Worm (Caenorhabditis elegans) whole organism, L1 larva: ENCODE measurements around the gene msp-36.
A peak's percentile ranks its signal among the peaks of the same experiment; 100 is the strongest.

Source experiments
- C04F5.9 ChIP-seq: sonication (generic microtip); optimal IDR thresholded peaks from 2 replicates; lab custom pipeline; 2016; ENCODE audit warnings: missing genetic modification characterization, missing compliant biosample characterization
- C16A3.4 ChIP-seq: fragments of 150-350 bp; optimal IDR thresholded peaks from 2 replicates; lab custom pipeline; 2014; ENCODE audit warnings: missing biosample characterization, missing genetic modification characterization
- Y116A8C.19 ChIP-seq: sonication (generic microtip); optimal IDR thresholded peaks from 2 replicates; lab custom pipeline; 2016; ENCODE audit warnings: missing compliant biosample characterization, missing genetic modification characterization, borderline replicate concordance
- alr-1 ChIP-seq: fragments of 200-800 bp; sonication (Bioruptor generic); optimal IDR thresholded peaks from 2 replicates; lab custom pipeline; 2018; ENCODE audit warnings: borderline replicate concordance, mild to moderate bottlenecking, missing genetic modification characterization, missing compliant biosample characterization
- aly-2 ChIP-seq: fragments of 150-350 bp; optimal IDR thresholded peaks from 2 replicates; lab custom pipeline; 2014; ENCODE audit warnings: missing biosample characterization, missing genetic modification characterization
- ama-1 ChIP-seq: fragments of 150-350 bp; optimal IDR thresholded peaks from 2 replicates; lab custom pipeline; 2014
- blmp-1 ChIP-seq: fragments of 150-350 bp; optimal IDR thresholded peaks from 2 replicates; lab custom pipeline; 2014; ENCODE audit warnings: missing biosample characterization, missing genetic modification characterization
- ceh-63 ChIP-seq: fragments of 200-800 bp; sonication (Bioruptor generic); optimal IDR thresholded peaks from 2 replicates; lab custom pipeline; 2018; ENCODE audit warnings: mild to moderate bottlenecking, missing genetic modification characterization, missing compliant biosample characterization
- ceh-82 ChIP-seq, 3 experiments: fragments of 150-350 bp in 1 of 3; sonication (generic microtip) in 2 of 3; optimal IDR thresholded peaks; 2 replicates each; lab custom pipeline; 2014 to 2017; ENCODE audit warnings: missing biosample characterization in 3 of 3, missing genetic modification characterization in 3 of 3
- ceh-88 ChIP-seq: fragments of 200-800 bp; sonication (Bioruptor generic); IDR thresholded peaks from 2 replicates; pipeline ENCODE4 v1.3.6; 2022; ENCODE audit warnings: missing genetic modification characterization, missing compliant biosample characterization
- ces-1 ChIP-seq: fragments of 150-350 bp; optimal IDR thresholded peaks from 2 replicates; lab custom pipeline; 2014; ENCODE audit warnings: missing biosample characterization, missing genetic modification reagents, missing genetic modification characterization
- dpl-1 ChIP-seq, 3 experiments: fragments of 150-350 bp in 2 of 3; sonication (generic microtip) in 1 of 3; optimal IDR thresholded peaks; 2 replicates each; lab custom pipeline; 2014 to 2017; ENCODE audit warnings: missing biosample characterization in 3 of 3, missing genetic modification characterization in 3 of 3, missing genetic modification reagents in 3 of 3
- dsc-1 ChIP-seq: sonication (generic microtip); optimal IDR thresholded peaks from 2 replicates; lab custom pipeline; 2016; ENCODE audit warnings: mild to moderate bottlenecking, missing genetic modification characterization, missing compliant biosample characterization
- efl-1 ChIP-seq, 4 experiments: fragments of 150-350 bp; optimal IDR thresholded peaks in 3 of 4; peaks in 1 of 4; 1 replicate in 1 of 4; 2 replicates in 3 of 4; lab custom pipeline; 2014; ENCODE audit warnings: missing biosample characterization in 2 of 4, missing genetic modification characterization in 2 of 4, missing genetic modification reagents in 2 of 4
- elt-2 ChIP-seq: sonication (generic microtip); optimal IDR thresholded peaks from 2 replicates; lab custom pipeline; 2016; ENCODE audit warnings: missing genetic modification characterization, mild to moderate bottlenecking, inconsistent platforms, missing compliant biosample characterization, missing genetic modification reagents
- ets-5 ChIP-seq: fragments of 200-800 bp; sonication (Bioruptor generic); IDR thresholded peaks from 2 replicates; pipeline ENCODE4 v1.3.6; 2022; ENCODE audit warnings: missing genetic modification characterization, missing compliant biosample characterization
- fkh-10 ChIP-seq: sonication (generic microtip); optimal IDR thresholded peaks from 2 replicates; lab custom pipeline; 2017; ENCODE audit warnings: missing biosample characterization, missing genetic modification reagents, missing genetic modification characterization
- fkh-4 ChIP-seq: sonication (generic microtip); optimal IDR thresholded peaks from 2 replicates; lab custom pipeline; 2016; ENCODE audit warnings: missing compliant biosample characterization, missing genetic modification characterization, borderline replicate concordance
- fkh-8 ChIP-seq: sonication (generic microtip); optimal IDR thresholded peaks from 2 replicates; lab custom pipeline; 2016; ENCODE audit warnings: mild to moderate bottlenecking, missing genetic modification characterization, missing compliant biosample characterization
- fos-1 ChIP-seq: fragments of 150-350 bp; optimal IDR thresholded peaks from 2 replicates; lab custom pipeline; 2014; ENCODE audit warnings: missing biosample characterization, missing genetic modification characterization
- grh-1 ChIP-seq: fragments of 200-800 bp; sonication (Bioruptor generic); IDR thresholded peaks from 2 replicates; pipeline ENCODE4 v1.3.6; 2022; ENCODE audit warnings: missing genetic modification reagents, missing genetic modification characterization, missing compliant biosample characterization
- hlh-4 ChIP-seq: sonication (generic microtip); optimal IDR thresholded peaks from 2 replicates; lab custom pipeline; 2016; ENCODE audit warnings: mild to moderate bottlenecking, missing genetic modification characterization, missing compliant biosample characterization
- hpl-2 ChIP-seq: fragments of 150-350 bp; optimal IDR thresholded peaks from 2 replicates; lab custom pipeline; 2014; ENCODE audit warnings: missing biosample characterization, missing genetic modification reagents, missing genetic modification characterization
- isw-1 ChIP-seq: fragments of 200-800 bp; sonication (Bioruptor generic); IDR thresholded peaks from 2 replicates; pipeline ENCODE4 v1.3.6; 2022; ENCODE audit warnings: missing genetic modification characterization, missing compliant biosample characterization
- lin-13 ChIP-seq: fragments of 150-350 bp; optimal IDR thresholded peaks from 2 replicates; lab custom pipeline; 2014; ENCODE audit warnings: missing biosample characterization, missing genetic modification reagents, missing genetic modification characterization
- lin-14 ChIP-seq: fragments of 200-800 bp; sonication (Bioruptor generic); optimal IDR thresholded peaks from 2 replicates; lab custom pipeline; 2018; ENCODE audit warnings: mild to moderate bottlenecking, missing genetic modification characterization, moderate library complexity, missing compliant biosample characterization
- lin-35 ChIP-seq, 2 experiments: fragments of 150-350 bp; optimal IDR thresholded peaks; 2 replicates each; lab custom pipeline; 2014; ENCODE audit warnings: missing biosample characterization in 2 of 2, missing genetic modification characterization in 2 of 2, missing genetic modification reagents in 2 of 2
- mef-2 ChIP-seq: fragments of 150-350 bp; optimal IDR thresholded peaks from 2 replicates; lab custom pipeline; 2014; ENCODE audit warnings: missing biosample characterization, missing genetic modification characterization
- nhr-12 ChIP-seq: sonication (generic microtip); optimal IDR thresholded peaks from 2 replicates; lab custom pipeline; 2017; ENCODE audit warnings: missing biosample characterization, missing genetic modification characterization
- nhr-237 ChIP-seq: fragments of 150-350 bp; optimal IDR thresholded peaks from 2 replicates; lab custom pipeline; 2014; ENCODE audit warnings: missing biosample characterization, missing genetic modification characterization
- nhr-28 ChIP-seq: fragments of 150-350 bp; optimal IDR thresholded peaks from 2 replicates; lab custom pipeline; 2014; ENCODE audit warnings: missing biosample characterization, missing genetic modification characterization
- nhr-47 ChIP-seq: sonication (generic microtip); optimal IDR thresholded peaks from 2 replicates; lab custom pipeline; 2016; ENCODE audit warnings: mild to moderate bottlenecking, missing genetic modification characterization, moderate library complexity, missing compliant biosample characterization
- nhr-71 ChIP-seq: sonication (generic microtip); optimal IDR thresholded peaks from 2 replicates; lab custom pipeline; 2016; ENCODE audit warnings: mild to moderate bottlenecking, missing genetic modification characterization, moderate library complexity, missing compliant biosample characterization
- pax-3 ChIP-seq: fragments of 200-800 bp; sonication (Bioruptor generic); optimal IDR thresholded peaks from 2 replicates; lab custom pipeline; 2018; ENCODE audit warnings: mild to moderate bottlenecking, missing genetic modification characterization, moderate library complexity, missing compliant biosample characterization
- rnt-1 ChIP-seq: sonication (generic microtip); optimal IDR thresholded peaks from 2 replicates; lab custom pipeline; 2016; ENCODE audit warnings: mild to moderate bottlenecking, missing genetic modification characterization, moderate library complexity, missing compliant biosample characterization
- snu-23 ChIP-seq: sonication (generic microtip); optimal IDR thresholded peaks from 2 replicates; lab custom pipeline; 2016; ENCODE audit warnings: missing genetic modification characterization, missing compliant biosample characterization
- sox-4 ChIP-seq: sonication (generic microtip); optimal IDR thresholded peaks from 2 replicates; lab custom pipeline; 2016; ENCODE audit warnings: missing genetic modification characterization, missing compliant biosample characterization
- sptf-1 ChIP-seq: fragments of 150-350 bp; optimal IDR thresholded peaks from 2 replicates; lab custom pipeline; 2014; ENCODE audit warnings: missing biosample characterization, missing genetic modification characterization
- sup-37 ChIP-seq: fragments of 200-800 bp; sonication (Bioruptor generic); optimal IDR thresholded peaks from 2 replicates; lab custom pipeline; 2018; ENCODE audit warnings: mild to moderate bottlenecking, missing genetic modification characterization, missing compliant biosample characterization
- unc-30 ChIP-seq: sonication (generic microtip); optimal IDR thresholded peaks from 2 replicates; lab custom pipeline; 2017; ENCODE audit warnings: missing biosample characterization, missing genetic modification characterization
- zag-1 ChIP-seq: fragments of 150-350 bp; optimal IDR thresholded peaks from 2 replicates; lab custom pipeline; 2014; ENCODE audit warnings: missing biosample characterization, missing genetic modification characterization

The msp-36 gene

DNA sequence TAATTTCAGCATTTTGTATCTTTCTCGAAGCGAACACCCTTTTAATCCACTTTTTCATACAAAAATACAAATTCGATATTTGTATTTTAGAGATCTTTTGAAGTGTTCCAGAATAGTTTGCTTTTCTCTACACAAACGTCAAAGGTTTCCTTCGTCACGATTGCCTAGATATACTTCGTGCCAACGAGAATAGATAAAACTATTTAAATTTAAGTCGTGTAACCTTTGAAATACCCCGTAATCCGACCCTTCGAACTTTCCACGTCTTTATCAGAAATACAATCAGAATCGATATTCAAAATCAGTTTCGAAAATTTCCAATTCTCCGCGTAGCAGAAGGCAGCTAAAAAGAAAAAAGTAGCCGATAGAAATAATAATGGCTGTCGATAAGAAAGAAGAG is 4.9 kb upstream of the msp-36 start, which contains the start of gene ttbk-5:
Gene ttbk-5 (plus strand): TSS at position 301 of the 400 bp plus-strand sequence.
- TF ChIP-seq hlh-4 (no peak), Y116A8C.19 (tag; lab: Kevin White, UChicago) (no peak), ceh-88 (GFP tag; lab: Robert Waterston, UW) (no peak), hpl-2 (GFP tag; lab: Kevin White, UChicago) (no peak), ces-1 (GFP tag; lab: Kevin White, UChicago) (no peak), lin-35 (GFP tag; optimal IDR thresholded peaks at IDR 0.05; lab: Kevin White, UChicago) (no peak), sup-37 (GFP tag; lab: Kevin White, UChicago) (no peak), ceh-82 (tag; optimal IDR thresholded peaks at IDR 0.05; lab: Kevin White, UChicago) (no peak), fkh-8 (tag; lab: Kevin White, UChicago) (no peak), lin-13 (GFP tag; lab: Kevin White, UChicago) (no peak), ets-5 (GFP tag; lab: Robert Waterston, UW) (no peak), fkh-10 (GFP tag; lab: Kevin White, UChicago) (no peak), lin-14 (GFP tag; lab: Kevin White, UChicago) (no peak), pax-3 (tag; lab: Kevin White, UChicago) (no peak), ama-1 (lab: Kevin White, UChicago) (no peak), ceh-63 (no peak), nhr-47 (no peak)

DNA sequence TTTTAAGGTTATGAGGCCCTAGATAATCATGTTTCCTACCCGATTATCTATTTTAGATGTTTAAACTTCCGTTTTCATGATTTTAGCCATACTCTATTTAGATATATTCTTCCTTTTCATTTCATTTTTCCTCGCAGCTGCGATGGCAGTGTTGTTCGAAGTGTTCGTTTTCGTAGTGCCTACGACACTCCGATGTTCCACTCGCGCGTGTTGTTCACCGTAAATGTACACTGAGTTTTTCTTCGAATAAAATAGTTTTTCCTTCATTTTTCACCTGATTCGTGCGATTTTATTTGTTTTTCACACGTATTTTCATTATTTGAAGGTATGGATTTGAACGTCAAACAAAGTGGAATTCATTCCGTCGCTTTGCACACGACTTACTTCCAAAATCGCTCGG is 1.6 kb downstream of the msp-36 start, which contains the start of gene dis-3:
Gene dis-3 (plus strand): TSS at position 322 of the 400 bp plus-strand sequence.
- TF ChIP-seq nhr-12 (tag; lab: Kevin White, UChicago), result no peak
- peak in 1 of 3 experiments; percentile 26 for TF ChIP-seq dpl-1 (GFP tag; optimal IDR thresholded peaks at IDR 0.05; lab: Kevin White, UChicago)
- peak in 1 of 2 experiments; percentile 45 for TF ChIP-seq lin-35 (GFP tag; optimal IDR thresholded peaks at IDR 0.05; lab: Kevin White, UChicago)
- peak; percentile 22 for TF ChIP-seq blmp-1 (tag; lab: Kevin White, UChicago)
- TF ChIP-seq nhr-28 (tag; lab: Kevin White, UChicago), result no peak
- TF ChIP-seq efl-1 (optimal IDR thresholded peaks at IDR 0.05; lab: Kevin White, UChicago), result peak; percentile 16 to 36
- TF ChIP-seq efl-1 (GFP tag; optimal IDR thresholded peaks at IDR 0.05 in 1 of 2; lab: Kevin White, UChicago), result peak in 1 of 2 experiments; percentile 57
- peak; percentile 1 for TF ChIP-seq rnt-1 (tag; lab: Kevin White, UChicago)

DNA sequence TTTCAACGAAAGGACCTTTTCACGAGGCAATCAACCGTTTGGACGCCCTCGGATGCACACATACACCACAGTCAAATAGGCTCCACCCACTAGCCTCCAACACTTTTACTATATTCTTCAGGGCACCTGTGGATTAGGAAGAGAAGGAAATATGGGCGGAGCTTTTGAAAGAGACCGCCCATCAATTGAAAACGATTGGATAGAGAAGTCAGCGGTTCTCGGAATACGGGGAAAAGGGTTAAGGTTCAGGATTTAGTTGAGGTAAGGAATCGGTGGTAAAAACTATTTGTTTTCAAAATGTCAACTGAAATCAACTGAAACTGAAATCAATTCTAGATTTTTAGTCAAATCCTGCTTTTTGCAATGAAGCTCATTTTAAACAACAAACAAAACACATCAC is 15.2 kb downstream of the msp-36 start, which contains the start of gene egl-38:
Gene egl-38 (minus strand): TSS at position 101 of the 400 bp plus-strand sequence.
- TF ChIP-seq efl-1 (optimal IDR thresholded peaks at IDR 0.05; lab: Kevin White, UChicago), result no peak
- TF ChIP-seq efl-1 (GFP tag; optimal IDR thresholded peaks at IDR 0.05 in 1 of 2; lab: Kevin White, UChicago), result no peak
- no peak for TF ChIP-seq grh-1 (GFP tag; lab: Robert Waterston, UW)
- TF ChIP-seq unc-30 (tag; lab: Kevin White, UChicago), result no peak
- TF ChIP-seq zag-1 (tag; lab: Kevin White, UChicago), result no peak
- TF ChIP-seq hpl-2 (GFP tag; lab: Kevin White, UChicago), result no peak
- TF ChIP-seq alr-1, result no peak
- no peak for TF ChIP-seq mef-2 (tag; lab: Kevin White, UChicago)
- TF ChIP-seq fkh-4 (tag; lab: Kevin White, UChicago), result no peak
- no peak for TF ChIP-seq lin-14 (GFP tag; lab: Kevin White, UChicago)
- TF ChIP-seq ces-1 (GFP tag; lab: Kevin White, UChicago), result no peak
- TF ChIP-seq sox-4 (tag; lab: Kevin White, UChicago), result no peak
- TF ChIP-seq C16A3.4 (tag; lab: Kevin White, UChicago), result no peak
- no peak for TF ChIP-seq nhr-28 (tag; lab: Kevin White, UChicago)
- no peak for TF ChIP-seq ama-1 (lab: Kevin White, UChicago)
- no peak for TF ChIP-seq rnt-1 (tag; lab: Kevin White, UChicago)

DNA sequence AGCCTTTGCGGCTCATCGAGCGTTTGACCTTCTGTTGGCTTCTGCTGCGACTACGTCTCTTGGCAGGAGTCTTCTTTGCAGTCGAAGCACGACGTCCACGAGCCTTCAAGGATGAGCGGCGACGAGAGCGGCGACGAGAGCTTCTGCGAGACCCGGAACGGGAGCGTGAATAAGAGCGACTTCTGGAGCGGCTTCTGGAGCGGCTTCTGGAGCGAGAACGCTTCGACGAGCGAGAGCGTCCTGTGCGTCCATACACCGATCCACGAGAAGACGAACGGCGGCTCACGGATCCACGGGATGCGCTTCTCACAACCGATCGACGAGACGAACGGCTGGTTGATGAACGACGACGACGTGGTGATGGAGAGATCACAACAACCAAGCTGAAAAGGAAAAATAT is 15.6 kb downstream of the msp-36 start:
- TF ChIP-seq nhr-71 (no peak), isw-1 (GFP tag; lab: Robert Waterston, UW) (no peak), sptf-1 (tag; lab: Kevin White, UChicago) (no peak), lin-13 (GFP tag; lab: Kevin White, UChicago) (no peak), snu-23 (no peak), nhr-237 (tag; lab: Kevin White, UChicago) (no peak), fos-1 (no peak), hpl-2 (GFP tag; lab: Kevin White, UChicago) (no peak), C04F5.9 (tag; lab: Kevin White, UChicago) (no peak), ces-1 (GFP tag; lab: Kevin White, UChicago) (no peak), dsc-1 (no peak), aly-2 (no peak), pax-3 (tag; lab: Kevin White, UChicago) (no peak), sup-37 (GFP tag; lab: Kevin White, UChicago) (no peak), lin-35 (GFP tag; optimal IDR thresholded peaks at IDR 0.05; lab: Kevin White, UChicago) (no peak), elt-2 (tag; lab: Kevin White, UChicago) (no peak)
